Worm (Caenorhabditis elegans) whole organism, young adult: ENCODE measurements around the gene idpb-1.

Source experiments
- C06A6.2 ChIP-seq: fragments of 200-800 bp; sonication (Bioruptor generic); conservative IDR thresholded peaks from 2 replicates; pipeline ENCODE4 v1.3.6; 2022; ENCODE audit warnings: missing genetic modification characterization, missing compliant biosample characterization
- D2030.7 ChIP-seq: fragments of 200-800 bp; sonication (Bioruptor generic); IDR thresholded peaks from 2 replicates; pipeline ENCODE4 v1.3.6; 2022; ENCODE audit warnings: missing genetic modification reagents, missing genetic modification characterization, missing compliant biosample characterization
- F10E7.11 ChIP-seq: sonication (generic microtip); optimal IDR thresholded peaks from 2 replicates; lab custom pipeline; 2017; ENCODE audit warnings: mild to moderate bottlenecking, missing genetic modification characterization, moderate library complexity, missing compliant biosample characterization
- F23B12.7 ChIP-seq: sonication (generic microtip); optimal IDR thresholded peaks from 2 replicates; lab custom pipeline; 2017; ENCODE audit warnings: missing genetic modification characterization, mild to moderate bottlenecking, missing compliant biosample characterization, antibody characterized with exemption, moderate library complexity; ENCODE audit not compliant: insufficient read depth
- F39B2.1 ChIP-seq: fragments of 200-800 bp; sonication (Bioruptor generic); IDR thresholded peaks from 2 replicates; pipeline ENCODE4 v1.3.6; 2022; ENCODE audit warnings: missing genetic modification reagents, missing genetic modification characterization, missing compliant biosample characterization
- F49E8.2 ChIP-seq: sonication (generic microtip); optimal IDR thresholded peaks from 3 replicates; lab custom pipeline; 2017; ENCODE audit warnings: missing genetic modification characterization, mild to moderate bottlenecking, missing compliant biosample characterization, antibody characterized with exemption, moderate library complexity; ENCODE audit not compliant: insufficient read depth
- F52B5.7 ChIP-seq: sonication (generic microtip); optimal IDR thresholded peaks from 2 replicates; lab custom pipeline; 2016; ENCODE audit warnings: mild to moderate bottlenecking, missing genetic modification characterization, missing compliant biosample characterization
- F57C9.4 ChIP-seq: sonication (generic microtip); optimal IDR thresholded peaks from 2 replicates; lab custom pipeline; 2017; ENCODE audit warnings: mild to moderate bottlenecking, missing genetic modification characterization, missing compliant biosample characterization
- T26A5.8 ChIP-seq: sonication (generic microtip); optimal IDR thresholded peaks from 2 replicates; lab custom pipeline; 2016; ENCODE audit warnings: missing genetic modification characterization, missing compliant biosample characterization
- Y79H2A.3 ChIP-seq: fragments of 200-800 bp; sonication (Bioruptor generic); conservative IDR thresholded peaks from 2 replicates; pipeline ENCODE4 v1.3.6; 2022; ENCODE audit warnings: missing genetic modification reagents, missing genetic modification characterization, missing compliant biosample characterization
- ZK185.1 ChIP-seq: sonication (generic microtip); optimal IDR thresholded peaks from 2 replicates; lab custom pipeline; 2016; ENCODE audit warnings: mild to moderate bottlenecking, missing genetic modification characterization, missing compliant biosample characterization; ENCODE audit not compliant: poor library complexity, severe bottlenecking
- attf-3 ChIP-seq: fragments of 200-800 bp; sonication (Bioruptor generic); conservative IDR thresholded peaks from 2 replicates; pipeline ENCODE4 v1.3.6; 2022; ENCODE audit warnings: missing genetic modification reagents, missing genetic modification characterization, missing compliant biosample characterization
- bed-1 ChIP-seq: fragments of 200-800 bp; sonication (Bioruptor generic); IDR thresholded peaks from 2 replicates; pipeline ENCODE4 v1.3.6; 2022; ENCODE audit warnings: missing genetic modification reagents, missing genetic modification characterization, missing compliant biosample characterization
- ceh-100 ChIP-seq: fragments of 200-800 bp; sonication (Bioruptor generic); IDR thresholded peaks from 2 replicates; pipeline ENCODE4 v1.3.6; 2022; ENCODE audit warnings: missing genetic modification reagents, missing genetic modification characterization, missing compliant biosample characterization
- chd-7 ChIP-seq: sonication (generic microtip); optimal IDR thresholded peaks from 2 replicates; lab custom pipeline; 2016; ENCODE audit warnings: mild to moderate bottlenecking, missing genetic modification characterization, moderate library complexity, missing compliant biosample characterization
- dpff-1 ChIP-seq: sonication (generic microtip); optimal IDR thresholded peaks from 2 replicates; lab custom pipeline; 2017; ENCODE audit warnings: mild to moderate bottlenecking, missing genetic modification characterization, missing compliant biosample characterization
- efl-1 ChIP-seq: fragments of 150-350 bp; optimal IDR thresholded peaks from 2 replicates; lab custom pipeline; 2014; ENCODE audit warnings: missing biosample characterization, missing genetic modification reagents, missing genetic modification characterization
- egl-44 ChIP-seq: fragments of 200-800 bp; sonication (Bioruptor generic); IDR thresholded peaks from 2 replicates; pipeline ENCODE4 v1.3.6; 2022; ENCODE audit warnings: missing genetic modification reagents, missing genetic modification characterization, missing compliant biosample characterization
- egrh-3 ChIP-seq: fragments of 200-800 bp; sonication (Bioruptor generic); IDR thresholded peaks from 2 replicates; pipeline ENCODE4 v1.3.6; 2022; ENCODE audit warnings: missing genetic modification reagents, missing genetic modification characterization, missing compliant biosample characterization
- gei-17 ChIP-seq: fragments of 200-800 bp; sonication (Bioruptor generic); optimal IDR thresholded peaks from 2 replicates; lab custom pipeline; 2018; ENCODE audit warnings: mild to moderate bottlenecking, missing genetic modification characterization, missing compliant biosample characterization
- hmg-20 ChIP-seq: fragments of 200-800 bp; sonication (Bioruptor generic); IDR thresholded peaks from 2 replicates; pipeline ENCODE4 v1.3.6; 2022; ENCODE audit warnings: missing genetic modification reagents, missing genetic modification characterization, missing compliant biosample characterization
- hsf-1 ChIP-seq: fragments of 200-800 bp; sonication (Bioruptor generic); IDR thresholded peaks from 2 replicates; pipeline ENCODE4 v1.3.6; 2022; ENCODE audit warnings: missing genetic modification reagents, missing genetic modification characterization, missing compliant biosample characterization
- let-607 ChIP-seq, 2 experiments: fragments of 200-800 bp in 1 of 2; sonication (Bioruptor generic) in 1 of 2; sonication (generic microtip) in 1 of 2; optimal IDR thresholded peaks; 2 replicates each; lab custom pipeline; 2016 to 2018; ENCODE audit warnings: mild to moderate bottlenecking in 2 of 2, missing compliant biosample characterization in 2 of 2, missing genetic modification characterization in 2 of 2, moderate library complexity in 2 of 2, missing genotype in 1 of 2
- lin-35 ChIP-seq, 3 experiments: fragments of 150-350 bp in 2 of 3; sonication (generic microtip) in 1 of 3; optimal IDR thresholded peaks; 2 replicates each; lab custom pipeline; 2014 to 2018; ENCODE audit warnings: missing biosample characterization in 3 of 3, missing genetic modification characterization in 3 of 3, missing genetic modification reagents in 3 of 3
- lin-54 ChIP-seq: fragments of 200-800 bp; sonication (Bioruptor generic); optimal IDR thresholded peaks from 2 replicates; lab custom pipeline; 2018; ENCODE audit warnings: mild to moderate bottlenecking, missing genetic modification characterization, missing compliant biosample characterization
- lsl-1 ChIP-seq: fragments of 200-800 bp; sonication (Bioruptor generic); optimal IDR thresholded peaks from 2 replicates; lab custom pipeline; 2018; ENCODE audit warnings: mild to moderate bottlenecking, missing genetic modification characterization, moderate library complexity, missing compliant biosample characterization
- mes-4 ChIP-seq: sonication (generic microtip); optimal IDR thresholded peaks from 2 replicates; lab custom pipeline; 2016; ENCODE audit warnings: missing genotype, missing genetic modification characterization, missing compliant biosample characterization
- mxl-1 ChIP-seq: sonication (generic microtip); optimal IDR thresholded peaks from 2 replicates; lab custom pipeline; 2016; ENCODE audit warnings: missing genetic modification characterization, missing compliant biosample characterization
- nhr-27 ChIP-seq: fragments of 200-800 bp; sonication (Bioruptor generic); optimal IDR thresholded peaks from 2 replicates; lab custom pipeline; 2018; ENCODE audit warnings: mild to moderate bottlenecking, missing genetic modification characterization, moderate library complexity, missing compliant biosample characterization
- rec-8 ChIP-seq, 2 experiments: sonication (generic microtip); optimal IDR thresholded peaks; 2 replicates each; lab custom pipeline; 2016; ENCODE audit warnings: mild to moderate bottlenecking in 2 of 2, missing genetic modification characterization in 2 of 2, missing genetic modification reagents in 2 of 2, missing genotype in 2 of 2, missing biosample characterization in 1 of 2, missing compliant biosample characterization in 1 of 2, moderate library complexity in 1 of 2
- repo-1 ChIP-seq: sonication (generic microtip); optimal IDR thresholded peaks from 2 replicates; lab custom pipeline; 2017; ENCODE audit warnings: mild to moderate bottlenecking, missing genetic modification characterization, missing compliant biosample characterization
- sptf-2 ChIP-seq: fragments of 200-800 bp; sonication (Bioruptor generic); optimal IDR thresholded peaks from 2 replicates; lab custom pipeline; 2018; ENCODE audit warnings: mild to moderate bottlenecking, missing genetic modification characterization, missing compliant biosample characterization
- tbp1 ChIP-seq: fragments of 200-800 bp; sonication (Bioruptor generic); optimal IDR thresholded peaks from 2 replicates; lab custom pipeline; 2018; ENCODE audit warnings: mild to moderate bottlenecking, missing genetic modification characterization, missing compliant biosample characterization
- tbx-9 ChIP-seq: sonication (generic microtip); optimal IDR thresholded peaks from 2 replicates; lab custom pipeline; 2016; ENCODE audit warnings: borderline replicate concordance, missing genetic modification characterization, inconsistent platforms, missing compliant biosample characterization
- unc-62 ChIP-seq: fragments of 150-350 bp; optimal IDR thresholded peaks from 2 replicates; lab custom pipeline; 2014; ENCODE audit warnings: missing biosample characterization, missing genetic modification reagents, missing genetic modification characterization
- zim-3 ChIP-seq: sonication (generic microtip); optimal IDR thresholded peaks from 2 replicates; lab custom pipeline; 2017; ENCODE audit warnings: mild to moderate bottlenecking, missing genetic modification characterization, moderate library complexity, missing compliant biosample characterization
- ztf-6 ChIP-seq: fragments of 200-800 bp; sonication (Bioruptor generic); IDR thresholded peaks from 2 replicates; pipeline ENCODE4 v1.3.6; 2022; ENCODE audit warnings: missing genetic modification reagents, missing genetic modification characterization, missing compliant biosample characterization

Gene idpb-1

DNA sequence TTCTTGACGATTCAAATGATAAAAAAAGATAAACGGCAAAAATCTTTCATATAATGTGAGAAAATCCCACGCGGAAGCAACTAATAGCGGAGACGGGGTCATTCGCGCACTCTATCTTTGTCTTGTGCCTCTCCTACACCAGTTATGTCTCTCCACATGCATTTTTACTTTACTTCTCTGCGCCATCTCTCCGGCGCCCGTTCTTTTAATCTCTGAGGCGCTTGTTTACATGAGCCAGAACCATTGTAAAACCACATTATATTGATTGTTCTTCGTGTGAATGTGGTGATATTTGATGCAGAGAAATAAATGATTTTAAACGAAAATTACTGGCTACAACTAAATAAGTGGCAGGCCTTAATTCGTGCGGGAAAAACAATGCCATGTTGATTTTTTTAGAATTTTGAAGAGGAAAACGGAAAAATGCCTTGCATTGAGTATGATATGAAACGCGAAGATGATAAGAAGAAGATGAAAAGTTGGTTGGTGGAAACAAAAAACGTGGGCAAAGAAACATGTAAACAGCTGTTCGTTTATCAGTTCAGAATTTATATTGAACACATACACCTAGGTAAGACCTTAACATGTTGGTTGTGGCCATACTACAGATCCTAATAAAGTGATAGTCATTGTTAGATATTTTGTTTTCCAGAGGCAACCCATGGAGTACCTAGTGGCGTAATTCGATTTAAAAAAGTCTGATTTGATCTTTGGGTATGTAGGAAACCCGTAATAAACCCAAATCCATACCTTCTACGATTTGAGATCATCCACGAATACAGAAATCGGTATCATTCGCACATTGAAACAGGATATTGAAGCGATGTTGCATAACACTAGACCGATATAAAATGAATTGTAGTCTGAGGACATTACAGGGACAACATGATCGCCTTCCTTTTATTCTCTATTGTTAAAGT, 9.2 kb upstream of the idpb-1 start, which contains the start of gene C04G6.2 (continued):
- TF ChIP-seq mxl-1 (tag; lab: Kevin White, UChicago), result no peak
- TF ChIP-seq lsl-1, result no peak

- no peak for TF ChIP-seq sptf-2
- no peak for TF ChIP-seq F57C9.4 (tag; lab: Kevin White, UChicago)
These were observed 7.8 kb upstream of the idpb-1 start, which contains the start of gene C04G6.13 for ce11 chrII:5093945-5094344. Gene C04G6.13, plus strand, starts transcription at chrII:5094245.

DNA sequence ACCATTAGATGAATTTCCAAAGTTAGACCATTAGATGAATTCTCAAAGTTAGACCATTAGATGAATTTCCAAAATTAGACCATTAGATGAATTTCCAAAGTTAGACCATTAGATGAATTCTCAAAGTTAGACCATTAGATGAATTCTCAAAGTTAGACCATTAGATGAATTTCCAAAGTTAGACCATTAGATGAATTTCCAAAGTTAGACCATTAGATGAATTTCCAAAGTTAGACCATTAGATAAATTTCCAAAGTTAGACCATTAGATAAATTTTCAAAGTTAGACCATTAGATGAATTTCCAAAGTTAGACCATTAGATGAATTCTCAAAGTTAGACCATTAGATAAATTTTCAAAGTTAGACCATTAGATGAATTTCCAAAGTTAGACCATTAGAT, 4.3 kb upstream of the idpb-1 start:
- TF ChIP-seq egrh-3 (GFP tag; lab: Robert Waterston, UW), result peak; percentile 92

ce11 chrII:5099034-5099433, 2.8 kb upstream of the idpb-1 start:
- TF ChIP-seq C06A6.2 (GFP tag; lab: Robert Waterston, UW) (no peak), tbp1 (GFP tag; lab: Kevin White, UChicago) (no peak), egl-44 (GFP tag; lab: Robert Waterston, UW) (no peak), F49E8.2 (no peak), lin-35 (GFP tag; optimal IDR thresholded peaks at IDR 0.05; lab: Kevin White, UChicago) (no peak), F39B2.1 (no peak), ZK185.1 (no peak), F23B12.7 (tag; lab: Kevin White, UChicago) (no peak), T26A5.8 (tag; lab: Kevin White, UChicago) (no peak), rec-8 (tag; optimal IDR thresholded peaks at IDR 0.05; lab: Kevin White, UChicago) (no peak), F52B5.7 (tag; lab: Kevin White, UChicago) (no peak), zim-3 (no peak), hmg-20 (GFP tag; lab: Robert Waterston, UW) (no peak), nhr-27 (no peak), lin-54 (GFP tag; lab: Kevin White, UChicago) (no peak), let-607 (tag; optimal IDR thresholded peaks at IDR 0.05; lab: Kevin White, UChicago) (no peak), F10E7.11 (tag; lab: Kevin White, UChicago) (no peak)

- TF ChIP-seq ztf-6 (no peak), Y79H2A.3 (GFP tag; lab: Robert Waterston, UW) (no peak), hsf-1 (GFP tag; lab: Robert Waterston, UW) (no peak), mxl-1 (tag; lab: Kevin White, UChicago) (no peak), ceh-100 (GFP tag; lab: Robert Waterston, UW) (no peak), D2030.7 (GFP tag; lab: Robert Waterston, UW) (no peak), chd-7 (tag; lab: Kevin White, UChicago) (no peak), mes-4 (tag; lab: Kevin White, UChicago) (no peak), bed-1 (GFP tag; lab: Robert Waterston, UW) (no peak), unc-62 (GFP tag; lab: Kevin White, UChicago) (no peak), efl-1 (GFP tag; lab: Kevin White, UChicago) (no peak), let-607 (tag; optimal IDR thresholded peaks at IDR 0.05; lab: Kevin White, UChicago) (no peak), tbx-9 (tag; lab: Kevin White, UChicago) (no peak), repo-1 (tag; lab: Kevin White, UChicago) (no peak), dpff-1 (no peak), gei-17 (no peak), attf-3 (GFP tag; lab: Robert Waterston, UW) (no peak)
These were observed 2.1 kb upstream of the idpb-1 start, which contains the start of gene C04G6.6 for ce11 chrII:5099649-5100048. Gene C04G6.6, minus strand, starts transcription at chrII:5099749.
